Fruit fly (Drosophila melanogaster) whole organism, embryonic: Measurements from ENCODE around the gene CG6870.

ENCODE experiments used
- Abd-B ChIP-seq: fragments of 200-800 bp; sonication (Bioruptor generic); optimal IDR thresholded peaks from 2 replicates; lab custom pipeline; 2018; ENCODE audit warnings: missing biosample characterization, mild to moderate bottlenecking, missing genetic modification characterization, moderate library complexity
- Asciz ChIP-seq: fragments of 200-800 bp; sonication (Bioruptor generic); optimal IDR thresholded peaks from 2 replicates; lab custom pipeline; 2017; ENCODE audit warnings: missing biosample characterization, mild to moderate bottlenecking, missing genetic modification characterization, missing genetic modification reagents
- BEAF-32 ChIP-seq: fragments of 200-800 bp; sonication (Bioruptor generic); optimal IDR thresholded peaks from 3 replicates; lab custom pipeline; 2017; ENCODE audit warnings: missing biosample characterization, missing genetic modification characterization, mild to moderate bottlenecking, moderate library complexity, missing genetic modification reagents
- BtbVII ChIP-seq: fragments of 200-800 bp; sonication (Bioruptor generic); optimal IDR thresholded peaks from 3 replicates; lab custom pipeline; 2017; ENCODE audit warnings: missing biosample characterization, mild to moderate bottlenecking, missing genetic modification characterization
- CG12104 ChIP-seq: fragments of 200-800 bp; sonication (Bioruptor generic); optimal IDR thresholded peaks from 3 replicates; lab custom pipeline; 2016; ENCODE audit warnings: missing biosample characterization, missing genetic modification characterization
- CG12391 ChIP-seq: fragments of 200-800 bp; sonication (Bioruptor generic); optimal IDR thresholded peaks from 3 replicates; lab custom pipeline; 2018; ENCODE audit warnings: missing biosample characterization, mild to moderate bottlenecking, missing genetic modification characterization, moderate library complexity
- CG12659 ChIP-seq: fragments of 200-800 bp; sonication (Bioruptor generic); optimal IDR thresholded peaks from 3 replicates; lab custom pipeline; 2017; ENCODE audit warnings: mild to moderate bottlenecking, missing biosample characterization, missing genetic modification reagents, missing genetic modification characterization
- CG12744 ChIP-seq: fragments of 200-800 bp; sonication (Bioruptor generic); optimal IDR thresholded peaks from 2 replicates; lab custom pipeline; 2016; ENCODE audit warnings: missing biosample characterization, missing genetic modification characterization
- CG13624 ChIP-seq: fragments of 200-800 bp; sonication (Bioruptor generic); optimal IDR thresholded peaks from 2 replicates; lab custom pipeline; 2016; ENCODE audit warnings: missing biosample characterization, missing genetic modification characterization
- CG16813 ChIP-seq: fragments of 200-800 bp; sonication (Bioruptor generic); IDR thresholded peaks from 3 replicates; pipeline ENCODE4 v1.3.6; 2022; ENCODE audit warnings: missing biosample characterization, missing genetic modification characterization; ENCODE audit not compliant: partially characterized antibody
- CG16863 ChIP-seq: fragments of 200-800 bp; sonication (Bioruptor generic); optimal IDR thresholded peaks from 3 replicates; lab custom pipeline; 2016; ENCODE audit warnings: missing biosample characterization, missing genetic modification characterization
- CG17568 ChIP-seq: fragments of 200-800 bp; sonication (Bioruptor generic); optimal IDR thresholded peaks from 2 replicates; lab custom pipeline; 2018; ENCODE audit warnings: missing biosample characterization, mild to moderate bottlenecking, missing genetic modification characterization, moderate library complexity
- CG2120 ChIP-seq: fragments of 200-800 bp; sonication (Bioruptor generic); optimal IDR thresholded peaks from 3 replicates; lab custom pipeline; 2016; ENCODE audit warnings: missing biosample characterization, missing genetic modification characterization
- CG34224 ChIP-seq: fragments of 200-800 bp; sonication (Bioruptor generic); IDR thresholded peaks from 3 replicates; pipeline ENCODE4 v1.3.6; 2022; ENCODE audit warnings: missing biosample characterization, missing genetic modification characterization; ENCODE audit not compliant: partially characterized antibody
- CG34422 ChIP-seq: fragments of 200-800 bp; sonication (Bioruptor generic); IDR thresholded peaks from 3 replicates; pipeline ENCODE4 v1.3.6; 2022; ENCODE audit warnings: missing biosample characterization, missing genetic modification characterization
- CG42726 ChIP-seq: fragments of 200-800 bp; sonication (Bioruptor generic); IDR thresholded peaks from 2 replicates; pipeline ENCODE4 v1.3.6; 2022; ENCODE audit warnings: missing biosample characterization, missing genetic modification characterization; ENCODE audit not compliant: partially characterized antibody
- CG4328 ChIP-seq: fragments of 200-800 bp; sonication (Bioruptor generic); optimal IDR thresholded peaks from 3 replicates; lab custom pipeline; 2017; ENCODE audit warnings: missing biosample characterization, missing genetic modification reagents, missing genetic modification characterization
- CG4404 ChIP-seq: fragments of 200-800 bp; sonication (Bioruptor generic); IDR thresholded peaks from 2 replicates; pipeline ENCODE4 v1.3.6; 2022; ENCODE audit warnings: missing biosample characterization, missing genetic modification characterization
- CG5245 ChIP-seq: fragments of 200-800 bp; sonication (Bioruptor generic); optimal IDR thresholded peaks from 3 replicates; lab custom pipeline; 2016; ENCODE audit warnings: missing biosample characterization, missing genetic modification characterization
- CG6813 ChIP-seq: fragments of 200-800 bp; sonication (Bioruptor generic); optimal IDR thresholded peaks from 2 replicates; lab custom pipeline; 2017; ENCODE audit warnings: missing biosample characterization, missing genetic modification characterization, mild to moderate bottlenecking, moderate library complexity, missing genetic modification reagents
- CG8089 ChIP-seq: fragments of 200-800 bp; sonication (Bioruptor generic); optimal IDR thresholded peaks from 3 replicates; lab custom pipeline; 2016; ENCODE audit warnings: missing biosample characterization, missing genetic modification characterization
- CG9437 ChIP-seq: fragments of 200-800 bp; sonication (Bioruptor generic); optimal IDR thresholded peaks from 2 replicates; lab custom pipeline; 2018; ENCODE audit warnings: missing biosample characterization, mild to moderate bottlenecking, missing genetic modification characterization
- D ChIP-seq, 2 experiments: fragments of 200-800 bp in 1 of 2; fragments of >200 bp in 1 of 2; sonication (Bioruptor generic) in 1 of 2; optimal IDR thresholded peaks; 2 replicates in 1 of 2; 3 replicates in 1 of 2; lab custom pipeline; 2017; ENCODE audit warnings: mild to moderate bottlenecking in 1 of 2, missing biosample characterization in 1 of 2, missing genetic modification characterization in 1 of 2, missing genetic modification reagents in 1 of 2
- Drgx ChIP-seq: fragments of 200-800 bp; sonication (Bioruptor generic); IDR thresholded peaks from 2 replicates; pipeline ENCODE4 v1.3.6; 2022; ENCODE audit warnings: missing biosample characterization, missing genetic modification characterization
- Fer3 ChIP-seq: fragments of 200-800 bp; sonication (Bioruptor generic); optimal IDR thresholded peaks from 2 replicates; lab custom pipeline; 2018; ENCODE audit warnings: missing biosample characterization, mild to moderate bottlenecking, missing genetic modification characterization, moderate library complexity
- HmgD ChIP-seq: fragments of 200-800 bp; sonication (Bioruptor generic); optimal IDR thresholded peaks from 3 replicates; lab custom pipeline; 2016; ENCODE audit warnings: missing biosample characterization, missing genetic modification characterization
- Meics ChIP-seq: fragments of 200-800 bp; sonication (Bioruptor generic); optimal IDR thresholded peaks from 2 replicates; lab custom pipeline; 2017; ENCODE audit warnings: missing biosample characterization, mild to moderate bottlenecking, missing genetic modification characterization
- Sry-β ChIP-seq: fragments of 200-800 bp; sonication (Bioruptor generic); optimal IDR thresholded peaks from 2 replicates; lab custom pipeline; 2018; ENCODE audit warnings: missing biosample characterization, mild to moderate bottlenecking, missing genetic modification characterization, moderate library complexity
- Usf ChIP-seq: fragments of 200-800 bp; sonication (Bioruptor generic); optimal IDR thresholded peaks from 2 replicates; lab custom pipeline; 2017; ENCODE audit warnings: missing genotype, missing biosample characterization, missing genetic modification characterization
- chif ChIP-seq, 2 experiments: fragments of 200-800 bp; sonication (Bioruptor generic); optimal IDR thresholded peaks; 3 replicates each; lab custom pipeline; 2016; ENCODE audit warnings: missing biosample characterization in 2 of 2, missing genetic modification characterization in 2 of 2
- dan ChIP-seq: fragments of 200-800 bp; sonication (Bioruptor generic); IDR thresholded peaks from 2 replicates; pipeline ENCODE4 v1.3.6; 2022; ENCODE audit warnings: missing biosample characterization, missing genetic modification characterization
- danr ChIP-seq: fragments of 200-800 bp; sonication (Bioruptor generic); IDR thresholded peaks from 2 replicates; pipeline ENCODE4 v1.3.6; 2022; ENCODE audit warnings: missing biosample characterization, missing genetic modification characterization
- dati ChIP-seq: fragments of 200-800 bp; sonication (Bioruptor generic); IDR thresholded peaks from 2 replicates; pipeline ENCODE4 v1.3.6; 2022; ENCODE audit warnings: missing biosample characterization, missing genetic modification characterization
- dimm ChIP-seq: fragments of 200-800 bp; sonication (Bioruptor generic); IDR thresholded peaks from 2 replicates; pipeline ENCODE4 v1.3.6; 2022; ENCODE audit warnings: missing biosample characterization, missing genetic modification characterization
- esg ChIP-seq: fragments of 200-800 bp; sonication (Bioruptor generic); conservative IDR thresholded peaks from 2 replicates; pipeline ENCODE4 v1.3.6; 2022; ENCODE audit warnings: missing biosample characterization, missing genetic modification characterization
- eve ChIP-seq, 2 experiments: fragments of >200 bp; optimal IDR thresholded peaks; 2 replicates each; lab custom pipeline; 2017; ENCODE audit warnings: missing biosample characterization in 2 of 2, missing genetic modification characterization in 2 of 2
- eyg ChIP-seq: fragments of 200-800 bp; sonication (Bioruptor generic); optimal IDR thresholded peaks from 3 replicates; lab custom pipeline; 2016; ENCODE audit warnings: missing biosample characterization, missing genetic modification characterization
- gcm2 ChIP-seq: fragments of 200-800 bp; sonication (Bioruptor generic); optimal IDR thresholded peaks from 2 replicates; lab custom pipeline; 2016; ENCODE audit warnings: missing biosample characterization, missing genetic modification characterization
- her ChIP-seq: fragments of 200-800 bp; sonication (Bioruptor generic); optimal IDR thresholded peaks from 2 replicates; lab custom pipeline; 2016; ENCODE audit warnings: missing biosample characterization, missing genetic modification characterization
- lov ChIP-seq, 2 experiments: fragments of 200-800 bp in 1 of 2; fragments of >200 bp in 1 of 2; sonication (Bioruptor generic) in 1 of 2; IDR thresholded peaks in 1 of 2; optimal IDR thresholded peaks in 1 of 2; 2 replicates in 1 of 2; 3 replicates in 1 of 2; pipeline versions ENCODE4 v1.3.6 to Lab custom; 2017 to 2022; ENCODE audit warnings: missing biosample characterization in 1 of 2, missing genetic modification characterization in 1 of 2
- mam ChIP-seq: fragments of 200-800 bp; sonication (Bioruptor generic); optimal IDR thresholded peaks from 3 replicates; lab custom pipeline; 2016; ENCODE audit warnings: missing biosample characterization, missing genetic modification characterization
- pita ChIP-seq: fragments of 200-800 bp; sonication (Bioruptor generic); optimal IDR thresholded peaks from 2 replicates; lab custom pipeline; 2017; ENCODE audit warnings: missing biosample characterization, mild to moderate bottlenecking, missing genetic modification characterization
- pnt ChIP-seq: fragments of 200-800 bp; sonication (Bioruptor generic); optimal IDR thresholded peaks from 3 replicates; lab custom pipeline; 2016; ENCODE audit warnings: missing biosample characterization, missing genetic modification characterization
- schlank ChIP-seq: fragments of 200-800 bp; sonication (Bioruptor generic); optimal IDR thresholded peaks from 2 replicates; lab custom pipeline; 2018; ENCODE audit warnings: missing biosample characterization, mild to moderate bottlenecking, missing genetic modification characterization
- sisA ChIP-seq: fragments of 200-800 bp; sonication (Bioruptor generic); IDR thresholded peaks from 2 replicates; pipeline ENCODE4 v1.3.6; 2022; ENCODE audit warnings: missing biosample characterization, missing genetic modification characterization
- tna ChIP-seq: fragments of 200-800 bp; sonication (Bioruptor generic); IDR thresholded peaks from 2 replicates; pipeline ENCODE4 v1.3.6; 2022; ENCODE audit warnings: missing biosample characterization, missing genetic modification characterization; ENCODE audit not compliant: partially characterized antibody
- trem ChIP-seq: fragments of 200-800 bp; optimal IDR thresholded peaks from 3 replicates; lab custom pipeline; 2019; ENCODE audit warnings: missing biosample characterization, mild to moderate bottlenecking, missing genetic modification characterization, moderate library complexity
- ttk ChIP-seq: fragments of 200-800 bp; sonication (Bioruptor generic); IDR thresholded peaks from 2 replicates; pipeline ENCODE4 v2.1.2; 2022; ENCODE audit warnings: missing biosample characterization, missing genetic modification characterization
- tup ChIP-seq: fragments of 200-800 bp; sonication (Bioruptor generic); optimal IDR thresholded peaks from 2 replicates; lab custom pipeline; 2016; ENCODE audit warnings: missing biosample characterization, mild to moderate bottlenecking, missing genetic modification characterization, moderate library complexity
- zen2 ChIP-seq: fragments of 200-800 bp; sonication (Bioruptor generic); IDR thresholded peaks from 3 replicates; pipeline ENCODE4 v1.3.6; 2022; ENCODE audit warnings: missing biosample characterization, missing genetic modification characterization; ENCODE audit not compliant: partially characterized antibody

The CG6870 gene

dm6 chr2L:17582994-17583393, 9.1 kb downstream of the CG6870 start (continued):
- TF ChIP-seq pita (no peak), schlank (tag; lab: Kevin White, UChicago) (no peak), esg (GFP tag; lab: Robert Waterston, UW) (no peak), pnt (GFP tag; lab: Kevin White, UChicago) (peak; percentile 45), tup (GFP tag; lab: Kevin White, UChicago) (no peak), dimm (GFP tag; lab: Robert Waterston, UW) (no peak), her (GFP tag; lab: Kevin White, UChicago) (peak; percentile 48), sisA (GFP tag; lab: Robert Waterston, UW) (no peak; the same call in 1 of the 2 replicates), zen2 (GFP tag; lab: Robert Waterston, UW) (no peak), CG34224 (GFP tag; lab: Robert Waterston, UW) (no peak), CG17568 (GFP tag; lab: Kevin White, UChicago) (no peak), CG12659 (GFP tag; lab: Kevin White, UChicago) (peak; percentile 12), CG13624 (GFP tag; lab: Kevin White, UChicago) (no peak), gcm2 (GFP tag; lab: Kevin White, UChicago) (no peak), Drgx (GFP tag; lab: Robert Waterston, UW) (no peak), CG9437 (GFP tag; lab: Kevin White, UChicago) (no peak), CG12104 (GFP tag; lab: Kevin White, UChicago) (no peak), CG5245 (GFP tag; lab: Kevin White, UChicago) (no peak), lov (optimal IDR thresholded peaks at IDR 0.05; lab: Kevin White, UChicago) (no peak), lov (GFP tag; IDR thresholded peaks at IDR 0.05; lab: Robert Waterston, UW) (no peak), danr (GFP tag; lab: Robert Waterston, UW) (no peak), CG34422 (GFP tag; lab: Robert Waterston, UW) (no peak), Usf (GFP tag; lab: Kevin White, UChicago) (no peak), Sry-β (GFP tag; lab: Kevin White, UChicago) (no peak), HmgD (GFP tag; lab: Kevin White, UChicago) (no peak), tna (GFP tag; lab: Robert Waterston, UW) (no peak), CG16863 (GFP tag; lab: Kevin White, UChicago) (peak; percentile 43), trem (tag; lab: Kevin White, UChicago) (no peak), mam (GFP tag; lab: Kevin White, UChicago) (no peak), CG4404 (GFP tag; lab: Robert Waterston, UW) (no peak), eyg (GFP tag; lab: Kevin White, UChicago) (no peak), Asciz (no peak), Meics (GFP tag; lab: Kevin White, UChicago) (no peak), CG6813 (GFP tag; lab: Kevin White, UChicago) (no peak), eve (GFP tag; optimal IDR thresholded peaks at IDR 0.05; lab: Kevin White, UChicago) (peak in 1 of 2 experiments; percentile 44), CG16813 (GFP tag; lab: Robert Waterston, UW) (no peak), BEAF-32 (GFP tag; lab: Kevin White, UChicago) (no peak), dati (GFP tag; lab: Robert Waterston, UW) (no peak), D (optimal IDR thresholded peaks at IDR 0.05; lab: Kevin White, UChicago) (no peak), D (GFP tag; optimal IDR thresholded peaks at IDR 0.05; lab: Kevin White, UChicago) (peak; percentile 56), chif (GFP tag; optimal IDR thresholded peaks at IDR 0.05; lab: Kevin White, UChicago) (peak in 1 of 2 experiments; percentile 58), dan (GFP tag; lab: Robert Waterston, UW) (no peak), Abd-B (GFP tag; lab: Kevin White, UChicago) (peak; percentile 26), CG12744 (no peak), CG42726 (GFP tag; lab: Robert Waterston, UW) (no peak), Fer3 (tag; lab: Kevin White, UChicago) (no peak), CG4328 (no peak), BtbVII (GFP tag; lab: Kevin White, UChicago) (no peak), CG8089 (peak; percentile 51), CG2120 (peak; percentile 27), ttk (GFP tag; lab: Robert Waterston, UW) (no peak), CG12391 (peak; percentile 62)
